Fruit fly (Drosophila melanogaster): ENCODE results near the gene GC1.

Gene GC1

dm6 chr3R:11976556-11977335 lies 9.2 kb downstream of the GC1 start, which contains the start of gene CG10005 (continued):
- TF ChIP-seq kni (GFP tag; optimal IDR thresholded peaks at IDR 0.05) (peak; percentile 69), az2 (GFP tag; optimal IDR thresholded peaks at IDR 0.05) (no peak), H15 (GFP tag; IDR thresholded peaks at IDR 0.05) (0 out of 3 replicates have a peak, but pooled peaks have one; percentile 12), crol (GFP tag; IDR thresholded peaks at IDR 0.05) (no peak), CG2199 (GFP tag; IDR thresholded peaks at IDR 0.05) (peak; percentile 18; the same call in 1 of the 3 replicates), ato (GFP tag; IDR thresholded peaks at IDR 0.05; ENCODE audit: partially characterized antibody) (peak; percentile 29; the same call in 1 of the 2 replicates), oc (tag; optimal IDR thresholded peaks at IDR 0.05) (peak; percentile 20), chinmo (GFP tag; IDR thresholded peaks at IDR 0.05; ENCODE audit: partially characterized antibody) (0 out of 4 replicates have a peak, but pooled peaks have one; percentile 65), nom (GFP tag; optimal IDR thresholded peaks at IDR 0.05) (peak; percentile 60), CG8290 (GFP tag; optimal IDR thresholded peaks at IDR 0.05) (no peak), CG8290 (tag; optimal IDR thresholded peaks at IDR 0.05) (no peak)

- TF ChIP-seq tin (GFP tag; optimal IDR thresholded peaks at IDR 0.05) (no peak), pb (GFP tag; optimal IDR thresholded peaks at IDR 0.05) (no peak), dmrt11E (tag; optimal IDR thresholded peaks at IDR 0.05) (peak; percentile 21), bcd (GFP tag; optimal IDR thresholded peaks at IDR 0.05) (no peak), Dek (tag; optimal IDR thresholded peaks at IDR 0.05) (no peak), sob (GFP tag; IDR thresholded peaks at IDR 0.05) (no peak), Adf1 (GFP tag; IDR thresholded peaks at IDR 0.05) (no peak), nmo (GFP tag; optimal IDR thresholded peaks at IDR 0.05) (peak; percentile 1), CG10565 (GFP tag; optimal IDR thresholded peaks at IDR 0.05) (no peak), Lhr (GFP tag; optimal IDR thresholded peaks at IDR 0.05) (no peak), Stat92E (GFP tag; optimal IDR thresholded peaks at IDR 0.05) (no peak), HLH54F (GFP tag; optimal IDR thresholded peaks at IDR 0.05) (no peak), mirr (GFP tag; optimal IDR thresholded peaks at IDR 0.05) (no peak), CG31441 (GFP tag; IDR thresholded peaks at IDR 0.05) (0 out of 2 replicates have a peak, but pooled peaks have one; percentile 47), ttk (GFP tag; IDR thresholded peaks at IDR 0.05) (no peak), oc (tag; optimal IDR thresholded peaks at IDR 0.05) (no peak), CG16813 (GFP tag; IDR thresholded peaks at IDR 0.05; ENCODE audit: partially characterized antibody) (no peak), Vsx1 (GFP tag; optimal IDR thresholded peaks at IDR 0.05) (no peak), CG15011 (GFP tag; optimal IDR thresholded peaks at IDR 0.05) (no peak), CG11093 (GFP tag; IDR thresholded peaks at IDR 0.05) (no peak), her (GFP tag; optimal IDR thresholded peaks at IDR 0.05) (no peak), Gug (GFP tag; IDR thresholded peaks at IDR 0.05) (no peak), CG32772 (GFP tag; IDR thresholded peaks at IDR 0.05) (no peak), CG12391 (tag; optimal IDR thresholded peaks at IDR 0.05) (peak; percentile 28), slbo (GFP tag; IDR thresholded peaks at IDR 0.05) (no peak), CG17186 (GFP tag; optimal IDR thresholded peaks at IDR 0.05) (no peak), CG14667 (GFP tag; IDR thresholded peaks at IDR 0.05) (no peak), Xrp1 (GFP tag; IDR thresholded peaks at IDR 0.05) (no peak), Drgx (GFP tag; IDR thresholded peaks at IDR 0.05) (peak; percentile 18; the same call in 1 of the 2 replicates), danr (GFP tag; IDR thresholded peaks at IDR 0.05) (no peak), org-1 (GFP tag; optimal IDR thresholded peaks at IDR 0.05) (no peak), chm (GFP tag; IDR thresholded peaks at IDR 0.05) (no peak), CG4360 (GFP tag; IDR thresholded peaks at IDR 0.05) (no peak), gsb-n (tag; optimal IDR thresholded peaks at IDR 0.05) (peak; percentile 41), lbe (GFP tag; optimal IDR thresholded peaks at IDR 0.05) (no peak), onecut (GFP tag; IDR thresholded peaks at IDR 0.05) (no peak), CG12744 (GFP tag; optimal IDR thresholded peaks at IDR 0.05) (no peak), dmrt99B (tag; optimal IDR thresholded peaks at IDR 0.05) (no peak), pho (GFP tag; optimal IDR thresholded peaks at IDR 0.05) (no peak)
Measured at dm6 chr3R:11977336-11977678, 9.8 kb downstream of the GC1 start.
